Worm (Caenorhabditis elegans) whole organism, young adult: Measurements from ENCODE around the gene tbx-2.

Experiments
- ama-1 ChIP-seq, 3 experiments: fragments of 150-350 bp in 1 of 3; sonication (generic microtip) in 2 of 3; optimal IDR thresholded peaks; 2 replicates each; lab custom pipeline; 2014 to 2018; ENCODE audit warnings: missing biosample characterization in 2 of 3, missing genetic modification characterization in 2 of 3, missing genetic modification reagents in 2 of 3
- ccch-3 ChIP-seq: fragments of 200-800 bp; sonication (Bioruptor generic); optimal IDR thresholded peaks from 2 replicates; lab custom pipeline; 2018; ENCODE audit warnings: mild to moderate bottlenecking, missing genetic modification characterization, missing compliant biosample characterization
- ceh-79 ChIP-seq: sonication (generic microtip); optimal IDR thresholded peaks from 2 replicates; lab custom pipeline; 2017; ENCODE audit warnings: mild to moderate bottlenecking, missing genetic modification characterization, missing compliant biosample characterization
- chd-7 ChIP-seq: sonication (generic microtip); optimal IDR thresholded peaks from 2 replicates; lab custom pipeline; 2016; ENCODE audit warnings: mild to moderate bottlenecking, missing genetic modification characterization, moderate library complexity, missing compliant biosample characterization
- dpff-1 ChIP-seq: sonication (generic microtip); optimal IDR thresholded peaks from 2 replicates; lab custom pipeline; 2017; ENCODE audit warnings: mild to moderate bottlenecking, missing genetic modification characterization, missing compliant biosample characterization
- egrh-3 ChIP-seq: fragments of 200-800 bp; sonication (Bioruptor generic); IDR thresholded peaks from 2 replicates; pipeline ENCODE4 v1.3.6; 2022; ENCODE audit warnings: missing genetic modification reagents, missing genetic modification characterization, missing compliant biosample characterization
- hlh-12 ChIP-seq: sonication (generic microtip); optimal IDR thresholded peaks from 2 replicates; lab custom pipeline; 2016; ENCODE audit warnings: missing genetic modification characterization, missing compliant biosample characterization
- lin-26 ChIP-seq: fragments of 200-800 bp; sonication (Bioruptor generic); IDR thresholded peaks from 2 replicates; pipeline ENCODE4 v1.3.6; 2022; ENCODE audit warnings: missing genetic modification reagents, missing genetic modification characterization, missing compliant biosample characterization
- nhr-80 ChIP-seq: sonication (generic microtip); optimal IDR thresholded peaks from 2 replicates; lab custom pipeline; 2016; ENCODE audit warnings: missing genetic modification characterization, missing compliant biosample characterization
- rcor-1 ChIP-seq: fragments of 200-800 bp; sonication (Bioruptor generic); IDR thresholded peaks from 2 replicates; pipeline ENCODE4 v1.3.6; 2022; ENCODE audit warnings: missing genetic modification reagents, missing genetic modification characterization, missing compliant biosample characterization
- repo-1 ChIP-seq: sonication (generic microtip); optimal IDR thresholded peaks from 2 replicates; lab custom pipeline; 2017; ENCODE audit warnings: mild to moderate bottlenecking, missing genetic modification characterization, missing compliant biosample characterization
- unc-62 ChIP-seq: fragments of 150-350 bp; optimal IDR thresholded peaks from 2 replicates; lab custom pipeline; 2014; ENCODE audit warnings: missing biosample characterization, missing genetic modification reagents, missing genetic modification characterization

- TF ChIP-seq egrh-3 (GFP tag; lab: Robert Waterston, UW) = no peak
- TF ChIP-seq ceh-79 (tag; lab: Kevin White, UChicago) = no peak
- no peak for TF ChIP-seq unc-62 (GFP tag; lab: Kevin White, UChicago)
- no peak for TF ChIP-seq ccch-3
- no peak for TF ChIP-seq lin-26
- no peak for TF ChIP-seq hlh-12
- TF ChIP-seq nhr-80 (tag; lab: Kevin White, UChicago) = no peak
- no peak for TF ChIP-seq dpff-1 (tag; lab: Kevin White, UChicago)
- TF ChIP-seq repo-1 (tag; lab: Kevin White, UChicago) = no peak
- TF ChIP-seq ama-1 (optimal IDR thresholded peaks at IDR 0.05; lab: Kevin White, UChicago) = no peak
- no peak for TF ChIP-seq ama-1 (GFP tag; optimal IDR thresholded peaks at IDR 0.05; lab: Kevin White, UChicago)
- no peak for TF ChIP-seq rcor-1 (GFP tag; lab: Robert Waterston, UW)
- no peak for TF ChIP-seq chd-7 (tag; lab: Kevin White, UChicago)
Observed at ce11 chrIII:5159505-5159904, 23.4 kb upstream of the tbx-2 start, which contains the start of gene T10F2.5.
